Worm (Caenorhabditis elegans) whole organism, L3 larva: ENCODE data around the gene oac-10.

Experiments
- ZK546.5 ChIP-seq: sonication (generic microtip); optimal IDR thresholded peaks from 2 replicates; lab custom pipeline; 2017; ENCODE audit warnings: missing biosample characterization, missing genetic modification characterization
- ama-1 ChIP-seq: fragments of 150-350 bp; optimal IDR thresholded peaks from 2 replicates; lab custom pipeline; 2018
- jun-1 ChIP-seq: fragments of 150-350 bp; optimal IDR thresholded peaks from 2 replicates; lab custom pipeline; 2014; ENCODE audit warnings: missing biosample characterization, missing genetic modification reagents, missing genetic modification characterization
- pha-4 ChIP-seq: fragments of 150-350 bp; optimal IDR thresholded peaks from 2 replicates; lab custom pipeline; 2014; ENCODE audit warnings: missing biosample characterization, missing genetic modification reagents, missing genetic modification characterization

- TF ChIP-seq ama-1 (lab: Kevin White, UChicago) = no peak
- TF ChIP-seq ZK546.5 (tag; lab: Kevin White, UChicago) = no peak
- TF ChIP-seq pha-4 = no peak
- no peak for TF ChIP-seq jun-1 (tag; lab: Kevin White, UChicago)
Observed at ce11 chrII:3862053-3862452, 7.6 kb upstream of the oac-10 start.
